Fruit fly (Drosophila melanogaster) whole organism, embryonic: ENCODE results near the gene Ctr1A.

ENCODE experiments used
- Aef1 ChIP-seq: fragments of 200-800 bp; sonication (Bioruptor generic); IDR thresholded peaks from 3 replicates; pipeline ENCODE4 v1.3.6; 2022; ENCODE audit warnings: missing biosample characterization, missing genetic modification characterization
- Atf3 ChIP-seq: fragments of 200-800 bp; sonication (Bioruptor generic); optimal IDR thresholded peaks from 3 replicates; lab custom pipeline; 2016; ENCODE audit warnings: missing biosample characterization, missing genetic modification characterization
- CG10267 ChIP-seq: fragments of 200-800 bp; sonication (Bioruptor generic); optimal IDR thresholded peaks from 2 replicates; lab custom pipeline; 2018; ENCODE audit warnings: missing biosample characterization, mild to moderate bottlenecking, missing genetic modification characterization, moderate library complexity
- CG10979 ChIP-seq: fragments of 200-800 bp; sonication (Bioruptor generic); optimal IDR thresholded peaks from 2 replicates; lab custom pipeline; 2018; ENCODE audit warnings: missing biosample characterization, mild to moderate bottlenecking, missing genetic modification characterization, moderate library complexity
- CG11695 ChIP-seq: fragments of 200-800 bp; sonication (Bioruptor generic); IDR thresholded peaks from 3 replicates; pipeline ENCODE4 v1.3.6; 2022; ENCODE audit warnings: missing biosample characterization, missing genetic modification characterization
- CG12071 ChIP-seq: fragments of 200-800 bp; sonication (Bioruptor generic); optimal IDR thresholded peaks from 3 replicates; lab custom pipeline; 2018; ENCODE audit warnings: missing biosample characterization, mild to moderate bottlenecking, missing genetic modification characterization
- CG14710 ChIP-seq: fragments of 200-800 bp; sonication (Bioruptor generic); optimal IDR thresholded peaks from 3 replicates; lab custom pipeline; 2019; ENCODE audit warnings: missing biosample characterization, mild to moderate bottlenecking, missing genetic modification characterization, moderate library complexity
- CG15601 ChIP-seq: fragments of 200-800 bp; sonication (Bioruptor generic); optimal IDR thresholded peaks from 3 replicates; lab custom pipeline; 2019; ENCODE audit warnings: missing biosample characterization, mild to moderate bottlenecking, missing genetic modification characterization, moderate library complexity
- CG1602 ChIP-seq: fragments of 200-800 bp; sonication (Bioruptor generic); optimal IDR thresholded peaks from 3 replicates; lab custom pipeline; 2016; ENCODE audit warnings: missing biosample characterization, missing genetic modification characterization
- CG16815 ChIP-seq: fragments of 200-800 bp; sonication (Bioruptor generic); optimal IDR thresholded peaks from 3 replicates; lab custom pipeline; 2017; ENCODE audit warnings: missing biosample characterization, mild to moderate bottlenecking, missing genetic modification characterization
- CG17385 ChIP-seq: fragments of 200-800 bp; sonication (Bioruptor generic); optimal IDR thresholded peaks from 3 replicates; lab custom pipeline; 2018; ENCODE audit warnings: missing biosample characterization, mild to moderate bottlenecking, missing genetic modification characterization
- CG17802 ChIP-seq: fragments of 200-800 bp; sonication (Bioruptor generic); optimal IDR thresholded peaks from 2 replicates; lab custom pipeline; 2018; ENCODE audit warnings: missing biosample characterization, mild to moderate bottlenecking, missing genetic modification characterization, moderate library complexity
- CG2120 ChIP-seq: fragments of 200-800 bp; sonication (Bioruptor generic); optimal IDR thresholded peaks from 3 replicates; lab custom pipeline; 2016; ENCODE audit warnings: missing biosample characterization, missing genetic modification characterization
- CG3065 ChIP-seq: fragments of 200-800 bp; sonication (Bioruptor generic); optimal IDR thresholded peaks from 2 replicates; lab custom pipeline; 2016; ENCODE audit warnings: missing biosample characterization, missing genetic modification characterization
- CG3407 ChIP-seq: fragments of 200-800 bp; sonication (Bioruptor generic); optimal IDR thresholded peaks from 2 replicates; lab custom pipeline; 2018; ENCODE audit warnings: missing biosample characterization, mild to moderate bottlenecking, missing genetic modification characterization
- CG6791 ChIP-seq: fragments of 200-800 bp; sonication (Bioruptor generic); IDR thresholded peaks from 3 replicates; pipeline ENCODE4 v1.3.6; 2022; ENCODE audit warnings: missing biosample characterization, missing genetic modification characterization; ENCODE audit not compliant: partially characterized antibody
- CG6854 ChIP-seq: fragments of 200-800 bp; sonication (Bioruptor generic); optimal IDR thresholded peaks from 3 replicates; lab custom pipeline; 2017; ENCODE audit warnings: missing biosample characterization, mild to moderate bottlenecking, missing genetic modification characterization
- CG9932 ChIP-seq: fragments of 200-800 bp; sonication (Bioruptor generic); IDR thresholded peaks from 2 replicates; pipeline ENCODE4 v1.3.6; 2022; ENCODE audit warnings: missing biosample characterization, missing genetic modification characterization
- Dp ChIP-seq: fragments of 200-800 bp; sonication (Bioruptor generic); optimal IDR thresholded peaks from 2 replicates; lab custom pipeline; 2018; ENCODE audit warnings: missing biosample characterization, mild to moderate bottlenecking, missing genetic modification characterization, moderate library complexity
- HLH3B ChIP-seq: fragments of 200-800 bp; sonication (Bioruptor generic); IDR thresholded peaks from 2 replicates; pipeline ENCODE4 v1.3.6; 2022; ENCODE audit warnings: missing biosample characterization, missing genetic modification characterization
- HLH4C ChIP-seq: fragments of 200-800 bp; sonication (Bioruptor generic); IDR thresholded peaks from 3 replicates; pipeline ENCODE4 v1.3.6; 2022; ENCODE audit warnings: missing biosample characterization, missing genetic modification characterization; ENCODE audit not compliant: partially characterized antibody
- HLH54F ChIP-seq: fragments of 200-800 bp; sonication (Bioruptor generic); optimal IDR thresholded peaks from 3 replicates; lab custom pipeline; 2016; ENCODE audit warnings: missing biosample characterization, missing genetic modification characterization
- Hmr ChIP-seq: fragments of 200-800 bp; sonication (Bioruptor generic); optimal IDR thresholded peaks from 3 replicates; lab custom pipeline; 2017; ENCODE audit warnings: mild to moderate bottlenecking, missing biosample characterization, missing genetic modification reagents, missing genetic modification characterization
- Kr ChIP-seq: fragments of 200-800 bp; sonication (Bioruptor generic); optimal IDR thresholded peaks from 2 replicates; lab custom pipeline; 2017; ENCODE audit warnings: missing biosample characterization, mild to moderate bottlenecking, missing genetic modification characterization
- Mes4 ChIP-seq: fragments of 200-800 bp; sonication (Bioruptor generic); optimal IDR thresholded peaks from 2 replicates; lab custom pipeline; 2016; ENCODE audit warnings: missing biosample characterization, missing genetic modification characterization
- Nf-YC ChIP-seq: fragments of 200-800 bp; optimal IDR thresholded peaks from 3 replicates; lab custom pipeline; 2019; ENCODE audit warnings: missing biosample characterization, mild to moderate bottlenecking, missing genetic modification characterization, moderate library complexity
- Six4 ChIP-seq: fragments of 200-800 bp; sonication (Bioruptor generic); optimal IDR thresholded peaks from 2 replicates; lab custom pipeline; 2016; ENCODE audit warnings: missing biosample characterization, missing genetic modification characterization
- Stat92E ChIP-seq, 3 experiments: fragments of >200 bp in 2 of 3; fragments of 200-800 bp in 1 of 3; sonication (Bioruptor generic) in 1 of 3; optimal IDR thresholded peaks; 2 replicates each; lab custom pipeline; 2017 to 2019; ENCODE audit warnings: missing biosample characterization in 3 of 3, missing genetic modification characterization in 3 of 3, mild to moderate bottlenecking in 1 of 3, moderate library complexity in 1 of 3
- ase ChIP-seq: fragments of 200-800 bp; sonication (Bioruptor generic); IDR thresholded peaks from 3 replicates; pipeline ENCODE4 v1.3.6; 2022; ENCODE audit warnings: missing biosample characterization, missing genetic modification characterization
- ci ChIP-seq: fragments of 200-800 bp; sonication (Bioruptor generic); IDR thresholded peaks from 3 replicates; pipeline ENCODE4 v1.3.6; 2022; ENCODE audit warnings: missing biosample characterization, missing genetic modification characterization
- dm ChIP-seq: fragments of 200-800 bp; sonication (Bioruptor generic); optimal IDR thresholded peaks from 3 replicates; lab custom pipeline; 2016; ENCODE audit warnings: missing biosample characterization, missing genetic modification characterization
- dpn ChIP-seq, 2 experiments: fragments of 200-800 bp; sonication (Bioruptor generic); optimal IDR thresholded peaks; 3 replicates each; lab custom pipeline; 2016; ENCODE audit warnings: missing biosample characterization in 2 of 2, missing genetic modification characterization in 2 of 2
- fd3F ChIP-seq: fragments of 200-800 bp; sonication (Bioruptor generic); optimal IDR thresholded peaks from 2 replicates; lab custom pipeline; 2018; ENCODE audit warnings: missing biosample characterization, mild to moderate bottlenecking, missing genetic modification characterization, moderate library complexity
- gce ChIP-seq: fragments of 200-800 bp; sonication (Bioruptor generic); IDR thresholded peaks from 3 replicates; pipeline ENCODE4 v1.3.6; 2022; ENCODE audit warnings: missing biosample characterization, missing genetic modification characterization
- ham ChIP-seq: fragments of 200-800 bp; sonication (Bioruptor generic); IDR thresholded peaks from 2 replicates; pipeline ENCODE4 v1.3.6; 2022; ENCODE audit warnings: missing biosample characterization, missing genetic modification characterization
- hb ChIP-seq: fragments of 200-800 bp; sonication (Bioruptor generic); IDR thresholded peaks from 3 replicates; pipeline ENCODE4 v1.3.6; 2022; ENCODE audit warnings: missing biosample characterization, missing genetic modification characterization; ENCODE audit not compliant: partially characterized antibody
- hbn ChIP-seq: fragments of 200-800 bp; sonication (Bioruptor generic); IDR thresholded peaks from 2 replicates; pipeline ENCODE4 v1.3.6; 2022; ENCODE audit warnings: missing biosample characterization, missing genetic modification characterization; ENCODE audit not compliant: partially characterized antibody
- inv ChIP-seq: fragments of 200-800 bp; sonication (Bioruptor generic); IDR thresholded peaks from 2 replicates; pipeline ENCODE4 v1.3.6; 2022; ENCODE audit warnings: missing biosample characterization, missing genetic modification characterization; ENCODE audit not compliant: partially characterized antibody
- lab ChIP-seq: fragments of 200-800 bp; sonication (Bioruptor generic); optimal IDR thresholded peaks from 3 replicates; lab custom pipeline; 2017; ENCODE audit warnings: missing biosample characterization, missing genetic modification characterization, mild to moderate bottlenecking, moderate library complexity, missing genetic modification reagents
- nom ChIP-seq: fragments of 200-800 bp; sonication (Bioruptor generic); optimal IDR thresholded peaks from 2 replicates; lab custom pipeline; 2017; ENCODE audit warnings: missing biosample characterization, missing genetic modification characterization, mild to moderate bottlenecking, moderate library complexity, missing genetic modification reagents
- peb ChIP-seq: fragments of 200-800 bp; sonication (Bioruptor generic); IDR thresholded peaks from 2 replicates; pipeline ENCODE4 v1.3.6; 2022; ENCODE audit warnings: missing biosample characterization, missing genetic modification characterization
- pros ChIP-seq: fragments of 200-800 bp; sonication (Bioruptor generic); optimal IDR thresholded peaks from 3 replicates; lab custom pipeline; 2019; ENCODE audit warnings: missing biosample characterization, mild to moderate bottlenecking, missing genetic modification characterization, moderate library complexity
- row ChIP-seq: fragments of 200-800 bp; sonication (Bioruptor generic); IDR thresholded peaks from 3 replicates; pipeline ENCODE4 v1.3.6; 2022; ENCODE audit warnings: missing biosample characterization, missing genetic modification characterization
- run ChIP-seq: fragments of 200-800 bp; sonication (Bioruptor generic); optimal IDR thresholded peaks from 3 replicates; lab custom pipeline; 2018; ENCODE audit warnings: missing biosample characterization, mild to moderate bottlenecking, missing genetic modification characterization
- sens ChIP-seq: fragments of 200-800 bp; sonication (Bioruptor generic); peaks from one replicate; lab custom pipeline; 2016; ENCODE audit warnings: missing biosample characterization, missing genetic modification characterization
- sna ChIP-seq: fragments of 200-800 bp; sonication (Bioruptor generic); IDR thresholded peaks from 2 replicates; pipeline ENCODE4 v1.3.6; 2022; ENCODE audit warnings: missing biosample characterization, missing genetic modification characterization; ENCODE audit not compliant: partially characterized antibody
- stwl ChIP-seq: fragments of 200-800 bp; sonication (Bioruptor generic); optimal IDR thresholded peaks from 3 replicates; lab custom pipeline; 2018; ENCODE audit warnings: missing biosample characterization, mild to moderate bottlenecking, missing genetic modification characterization, moderate library complexity
- tup ChIP-seq: fragments of 200-800 bp; sonication (Bioruptor generic); optimal IDR thresholded peaks from 2 replicates; lab custom pipeline; 2016; ENCODE audit warnings: missing biosample characterization, mild to moderate bottlenecking, missing genetic modification characterization, moderate library complexity

Gene Ctr1A

DNA sequence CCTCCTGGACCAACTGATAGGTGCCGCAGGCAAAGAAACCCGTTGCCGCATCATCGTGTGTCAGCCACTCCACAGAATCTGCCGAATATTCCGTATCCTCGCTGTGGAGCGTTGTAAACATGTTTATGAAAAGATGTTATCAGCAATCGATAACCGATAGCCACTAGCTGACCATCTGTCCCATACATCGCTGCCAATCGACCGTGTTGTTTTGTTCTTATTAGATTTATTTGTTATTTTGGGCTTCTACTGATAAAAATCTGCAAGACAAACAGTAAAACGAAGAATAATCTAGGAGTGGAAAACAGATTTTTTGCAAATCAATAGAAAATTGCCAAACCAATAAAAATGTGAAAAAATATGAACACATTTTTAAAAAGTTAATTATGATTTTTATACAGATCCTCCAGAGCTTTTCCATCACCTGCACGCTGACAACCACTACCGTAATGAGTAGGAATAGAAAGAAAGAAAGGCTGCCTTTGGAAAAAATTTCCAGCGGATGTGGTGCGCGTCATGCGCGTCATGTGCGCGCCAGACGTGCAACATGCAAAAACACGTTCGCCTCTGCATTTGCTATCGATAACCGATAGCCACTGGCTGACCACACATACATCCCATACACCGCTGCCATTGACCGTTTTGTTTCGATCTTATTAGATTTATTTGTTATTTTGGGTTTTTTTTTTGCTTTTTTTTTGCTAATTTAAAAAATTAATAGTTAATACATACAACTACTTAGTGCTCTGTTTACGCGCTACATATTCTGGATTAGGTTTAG, 27.4 kb downstream of the Ctr1A start, which contains the start of gene CG3184 (continued):
- TF ChIP-seq CG2120 (GFP tag; lab: Kevin White, UChicago) (no peak), hb (GFP tag; lab: Robert Waterston, UW) (peak; percentile 43; the same call in 1 of the 3 replicates), Atf3 (GFP tag; lab: Kevin White, UChicago) (no peak), CG6791 (GFP tag; lab: Robert Waterston, UW) (peak; percentile 71), gce (GFP tag; lab: Robert Waterston, UW) (no peak), HLH54F (GFP tag; lab: Kevin White, UChicago) (no peak), Kr (GFP tag; lab: Kevin White, UChicago) (no peak), CG3407 (no peak), peb (GFP tag; lab: Robert Waterston, UW) (no peak), ci (GFP tag; lab: Robert Waterston, UW) (no peak), ase (GFP tag; lab: Robert Waterston, UW) (no peak), CG15601 (tag; lab: Kevin White, UChicago) (no peak), sens (GFP tag; lab: Kevin White, UChicago) (peak; percentile 30), Six4 (GFP tag; lab: Kevin White, UChicago) (no peak), CG10267 (tag; lab: Kevin White, UChicago) (no peak), CG3065 (GFP tag; lab: Kevin White, UChicago) (no peak), hbn (GFP tag; lab: Robert Waterston, UW) (peak; percentile 40; the same call in 1 of the 2 replicates), dpn (GFP tag; optimal IDR thresholded peaks at IDR 0.05; lab: Kevin White, UChicago) (no peak), stwl (peak; percentile 30), CG6854 (no peak), inv (GFP tag; lab: Robert Waterston, UW) (0 out of 2 replicates have a peak, but pooled peaks have one; percentile 27), pros (GFP tag; lab: Kevin White, UChicago) (no peak), Nf-YC (no peak), Hmr (GFP tag; lab: Kevin White, UChicago) (no peak), row (0 out of 3 replicates have a peak, but pooled peaks have one; percentile 13), lab (GFP tag; lab: Kevin White, UChicago) (no peak), Aef1 (no peak), CG1602 (GFP tag; lab: Kevin White, UChicago) (no peak), ham (GFP tag; lab: Robert Waterston, UW) (no peak), nom (GFP tag; lab: Kevin White, UChicago) (no peak), HLH4C (GFP tag; lab: Robert Waterston, UW) (peak; percentile 67), run (tag; lab: Kevin White, UChicago) (no peak), sna (GFP tag; lab: Robert Waterston, UW) (no peak), Dp (GFP tag; lab: Kevin White, UChicago) (no peak), CG10979 (tag; lab: Kevin White, UChicago) (no peak), CG11695 (GFP tag; lab: Robert Waterston, UW) (no peak), Mes4 (GFP tag; lab: Kevin White, UChicago) (no peak), fd3F (GFP tag; lab: Kevin White, UChicago) (no peak), tup (GFP tag; lab: Kevin White, UChicago) (no peak), CG17802 (tag; lab: Kevin White, UChicago) (no peak), HLH3B (GFP tag; lab: Robert Waterston, UW) (no peak), CG16815 (no peak), CG9932 (GFP tag; lab: Robert Waterston, UW) (no peak), dm (peak; percentile 56), CG17385 (GFP tag; lab: Kevin White, UChicago) (no peak), CG12071 (GFP tag; lab: Kevin White, UChicago) (no peak), Stat92E (GFP tag; optimal IDR thresholded peaks at IDR 0.05; lab: Kevin White, UChicago) (no peak), CG14710 (tag; lab: Kevin White, UChicago) (peak; percentile 13)
